Worm (Caenorhabditis elegans): ENCODE data around the gene acbp-6.

The acbp-6 gene

ce11 chrII:11978478-11978877 is 4.9 kb upstream of the acbp-6 start:
- TF ChIP-seq hmg-1.2 (GFP tag; IDR thresholded peaks at IDR 0.05) (no peak), zfh-2 (GFP tag; conservative IDR thresholded peaks at IDR 0.05) (peak; percentile 80), D2030.7 (GFP tag; IDR thresholded peaks at IDR 0.05) (no peak), Y67H2A.10 (GFP tag; conservative IDR thresholded peaks at IDR 0.05) (no peak), B0336.3 (GFP tag; IDR thresholded peaks at IDR 0.05) (peak; percentile 32; the same call in 1 of the 2 replicates), F37B4.10 (GFP tag; IDR thresholded peaks at IDR 0.05) (no peak), chd-7 (tag; optimal IDR thresholded peaks at IDR 0.05) (no peak), mxl-1 (tag; optimal IDR thresholded peaks at IDR 0.05) (no peak), madf-6 (GFP tag; IDR thresholded peaks at IDR 0.05) (peak; percentile 24; the same call in 1 of the 2 replicates), zim-3 (tag; optimal IDR thresholded peaks at IDR 0.05) (no peak), hlh-12 (tag; optimal IDR thresholded peaks at IDR 0.05) (no peak), bed-1 (GFP tag; IDR thresholded peaks at IDR 0.05) (no peak), egrh-3 (GFP tag; IDR thresholded peaks at IDR 0.05) (no peak)

ce11 chrII:11977363-11977762 is 3.8 kb upstream of the acbp-6 start, which contains the start of gene Y17G7B.21:
Y17G7B.21 (minus strand) TSS chrII:11977661.
- TF ChIP-seq rpc-1 (optimal IDR thresholded peaks at IDR 0.05) = no peak
- no peak for TF ChIP-seq rpc-1 (tag; optimal IDR thresholded peaks at IDR 0.05)
- TF ChIP-seq snpc-3.4 (tag; optimal IDR thresholded peaks at IDR 0.05) = no peak
- no peak for TF ChIP-seq lsl-1 (GFP tag; optimal IDR thresholded peaks at IDR 0.05)
- no peak for TF ChIP-seq rcor-1 (GFP tag; IDR thresholded peaks at IDR 0.05)
- no peak for TF ChIP-seq Y67H2A.10 (GFP tag; conservative IDR thresholded peaks at IDR 0.05)
- TF ChIP-seq athp-1 (tag; optimal IDR thresholded peaks at IDR 0.05) = no peak
- no peak for TF ChIP-seq mel-28 (tag; optimal IDR thresholded peaks at IDR 0.05; ENCODE audit: borderline replicate concordance)
- peak; percentile 43 for TF ChIP-seq madf-6 (GFP tag; IDR thresholded peaks at IDR 0.05)
- no peak for TF ChIP-seq F37B4.10 (GFP tag; IDR thresholded peaks at IDR 0.05)
- TF ChIP-seq madf-10 (tag; optimal IDR thresholded peaks at IDR 0.05) = no peak
- TF ChIP-seq lsy-27 (tag; optimal IDR thresholded peaks at IDR 0.05; ENCODE audit: borderline replicate concordance, insufficient read depth) = no peak
- no peak for TF ChIP-seq hlh-26 (GFP tag; conservative IDR thresholded peaks at IDR 0.05)
- TF ChIP-seq lin-54 (GFP tag; optimal IDR thresholded peaks at IDR 0.05) = no peak
- TF ChIP-seq mes-4 (tag; optimal IDR thresholded peaks at IDR 0.05) = no peak
- TF ChIP-seq lin-26 (GFP tag; IDR thresholded peaks at IDR 0.05) = 0 out of 2 replicates have a peak, but pooled peaks have one; percentile 11
- TF ChIP-seq F22D6.2 (tag; optimal IDR thresholded peaks at IDR 0.05) = no peak
- no peak for TF ChIP-seq snpc-4 (GFP tag; optimal IDR thresholded peaks at IDR 0.05)
- no peak for TF ChIP-seq snpc-4 (tag; optimal IDR thresholded peaks at IDR 0.05)
- no peak for TF ChIP-seq ama-1 (optimal IDR thresholded peaks at IDR 0.05)
- TF ChIP-seq ama-1 (GFP tag; optimal IDR thresholded peaks at IDR 0.05) = no peak
- TF ChIP-seq nfya-2 (GFP tag; IDR thresholded peaks at IDR 0.05) = no peak
- TF ChIP-seq sea-2 (GFP tag; IDR thresholded peaks at IDR 0.05) = no peak
- TF ChIP-seq hmg-20 (GFP tag; IDR thresholded peaks at IDR 0.05) = no peak
- TF ChIP-seq Y79H2A.3 (GFP tag; conservative IDR thresholded peaks at IDR 0.05) = no peak
- no peak for TF ChIP-seq Y95B8A.8 (GFP tag; IDR thresholded peaks at IDR 0.05)
- TF ChIP-seq bed-1 (GFP tag; IDR thresholded peaks at IDR 0.05) = no peak
- no peak for TF ChIP-seq egl-18 (GFP tag; IDR thresholded peaks at IDR 0.05)
- TF ChIP-seq nhr-27 (tag; optimal IDR thresholded peaks at IDR 0.05) = no peak
- TF ChIP-seq madf-8 (GFP tag; conservative IDR thresholded peaks at IDR 0.05) = no peak
- TF ChIP-seq bed-2 (GFP tag; IDR thresholded peaks at IDR 0.05) = no peak
- no peak for TF ChIP-seq ztf-3 (GFP tag; optimal IDR thresholded peaks at IDR 0.05)
- TF ChIP-seq him-1 (tag; optimal IDR thresholded peaks at IDR 0.05) = no peak
- TF ChIP-seq attf-5 (GFP tag; optimal IDR thresholded peaks at IDR 0.05) = no peak
- TF ChIP-seq chd-7 (tag; optimal IDR thresholded peaks at IDR 0.05) = peak; percentile 67
- no peak for TF ChIP-seq akir-1 (GFP tag; optimal IDR thresholded peaks at IDR 0.05)
- TF ChIP-seq zfh-2 (GFP tag; conservative IDR thresholded peaks at IDR 0.05) = peak; percentile 80
- no peak for TF ChIP-seq pbrm-1 (GFP tag; IDR thresholded peaks at IDR 0.05)
- TF ChIP-seq attf-6 (GFP tag; IDR thresholded peaks at IDR 0.05) = peak; percentile 38; the same call in 1 of the 2 replicates
- no peak; the same call in 1 of the 2 replicates for TF ChIP-seq ekl-4 (GFP tag; IDR thresholded peaks at IDR 0.05)
- peak; percentile 58; the same call in 1 of the 2 replicates for TF ChIP-seq B0336.3 (GFP tag; IDR thresholded peaks at IDR 0.05)
- 0 out of 2 replicates have a peak, but pooled peaks have one; percentile 68 for TF ChIP-seq madf-3 (GFP tag; IDR thresholded peaks at IDR 0.05)
